Worm (Caenorhabditis elegans): ENCODE data around the gene rom-4.

DNA sequence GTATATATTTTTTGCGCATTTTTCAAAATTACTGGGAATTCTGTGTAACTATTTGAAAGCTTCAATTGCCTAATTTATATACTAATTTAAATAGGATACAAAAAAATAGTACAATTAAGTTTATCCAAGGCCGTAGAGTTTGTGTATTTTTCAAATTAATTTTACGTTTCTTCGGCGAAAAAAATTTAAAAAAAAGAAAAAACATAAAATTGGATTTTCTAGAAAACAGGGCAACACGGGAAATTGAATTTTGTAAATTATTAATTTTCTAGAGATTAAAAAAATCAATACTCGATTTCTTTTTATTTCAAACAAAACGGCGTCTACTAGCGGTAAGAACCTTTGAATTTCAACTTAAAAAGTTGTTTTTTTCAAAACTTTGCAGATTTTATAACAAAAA lies 57.6 kb downstream of the rom-4 start, which contains the start of gene Y116A8C.23:
- no peak for TF ChIP-seq ztf-23 (GFP tag; IDR thresholded peaks at IDR 0.05)
- no peak for TF ChIP-seq med-1 (GFP tag; optimal IDR thresholded peaks at IDR 0.05; ENCODE audit: insufficient read depth)
- no peak for TF ChIP-seq flt-1 (GFP tag; IDR thresholded peaks at IDR 0.05)
- no peak for TF ChIP-seq tab-1 (GFP tag; IDR thresholded peaks at IDR 0.05)
- no peak for TF ChIP-seq ztf-29 (GFP tag; IDR thresholded peaks at IDR 0.05)
- no peak for TF ChIP-seq T22C8.4 (GFP tag; IDR thresholded peaks at IDR 0.05)
- no peak for TF ChIP-seq ref-1 (GFP tag; conservative IDR thresholded peaks at IDR 0.05)

All from whole organism, midembryonic.